Worm (Caenorhabditis elegans): ENCODE data around the gene catp-3.

The catp-3 gene

ce11 chrV:8055170-8055569 is 20.6 kb upstream of the catp-3 start:
- no peak for TF ChIP-seq C38D4.7 (GFP tag; optimal IDR thresholded peaks at IDR 0.05)
- no peak for TF ChIP-seq nfya-1 (tag; optimal IDR thresholded peaks at IDR 0.05)
- TF ChIP-seq hlh-6 (tag; optimal IDR thresholded peaks at IDR 0.05) = no peak
- no peak for TF ChIP-seq sox-2 (GFP tag; IDR thresholded peaks at IDR 0.05)
- TF ChIP-seq zip-5 (tag; optimal IDR thresholded peaks at IDR 0.05) = no peak
- no peak for TF ChIP-seq unc-3 (GFP tag; conservative IDR thresholded peaks at IDR 0.05)
- TF ChIP-seq unc-3 (tag; optimal IDR thresholded peaks at IDR 0.05) = no peak
- no peak for TF ChIP-seq ceh-45 (GFP tag; IDR thresholded peaks at IDR 0.05)

- no peak for TF ChIP-seq hlh-30 (tag; optimal IDR thresholded peaks at IDR 0.05; ENCODE audit: insufficient read depth)
- no peak for TF ChIP-seq fax-1 (tag; optimal IDR thresholded peaks at IDR 0.05)
- no peak for TF ChIP-seq sox-4 (tag; optimal IDR thresholded peaks at IDR 0.05)
- TF ChIP-seq dmd-4 (tag; optimal IDR thresholded peaks at IDR 0.05; ENCODE audit: borderline replicate concordance) = no peak
- no peak for TF ChIP-seq C08G9.2 (tag; optimal IDR thresholded peaks at IDR 0.05)
- no peak for TF ChIP-seq ceh-6 (GFP tag; optimal IDR thresholded peaks at IDR 0.05)
- no peak for TF ChIP-seq K09A11.1 (tag; optimal IDR thresholded peaks at IDR 0.05; ENCODE audit: insufficient read depth)
- no peak for TF ChIP-seq ceh-31 (tag; optimal IDR thresholded peaks at IDR 0.05)
- no peak for TF ChIP-seq F13H6.1 (tag; optimal IDR thresholded peaks at IDR 0.05)
- no peak for TF ChIP-seq ceh-34 (tag; optimal IDR thresholded peaks at IDR 0.05)
- TF ChIP-seq Y22D7AL.16 (tag; optimal IDR thresholded peaks at IDR 0.05) = no peak
- TF ChIP-seq ceh-22 (tag; optimal IDR thresholded peaks at IDR 0.05) = no peak
- no peak for TF ChIP-seq sox-2 (GFP tag; IDR thresholded peaks at IDR 0.05)
- no peak for TF ChIP-seq pros-1 (tag; optimal IDR thresholded peaks at IDR 0.05)
- TF ChIP-seq lin-11 (tag; optimal IDR thresholded peaks at IDR 0.05) = no peak
Measured at ce11 chrV:8058359-8058758, 17.5 kb upstream of the catp-3 start, which contains the start of gene str-138. TSS of gene str-138 (plus strand) at chrV:8058659.

ce11 chrV:8062074-8062473 is 13.7 kb upstream of the catp-3 start, which contains the start of gene str-139:
TSS of gene str-139 (minus strand) at chrV:8062174.
- TF ChIP-seq unc-42 (tag; optimal IDR thresholded peaks at IDR 0.05) (no peak), sdc-2 (tag; optimal IDR thresholded peaks at IDR 0.05) (no peak), sox-2 (GFP tag; IDR thresholded peaks at IDR 0.05) (no peak), tbx-2 (tag; optimal IDR thresholded peaks at IDR 0.05) (no peak), C08G9.2 (tag; optimal IDR thresholded peaks at IDR 0.05) (no peak), hlh-13 (GFP tag; optimal IDR thresholded peaks at IDR 0.05) (no peak), T23F11.4 (GFP tag; optimal IDR thresholded peaks at IDR 0.05) (no peak), npax-4 (tag; optimal IDR thresholded peaks at IDR 0.05) (no peak), hlh-6 (tag; optimal IDR thresholded peaks at IDR 0.05) (no peak), gmeb-2 (tag; optimal IDR thresholded peaks at IDR 0.05) (no peak), K02D7.2 (tag; optimal IDR thresholded peaks at IDR 0.05) (no peak), unc-3 (GFP tag; conservative IDR thresholded peaks at IDR 0.05) (no peak), unc-3 (tag; optimal IDR thresholded peaks at IDR 0.05) (no peak)

ce11 chrV:8067800-8068199 is 8.0 kb upstream of the catp-3 start, which contains the start of gene str-140:
TSS of gene str-140 (minus strand) at chrV:8067900.
- TF ChIP-seq pha-4 (tag; optimal IDR thresholded peaks at IDR 0.05) (no peak), dmd-4 (tag; optimal IDR thresholded peaks at IDR 0.05; ENCODE audit: borderline replicate concordance) (no peak), fax-1 (tag; optimal IDR thresholded peaks at IDR 0.05) (no peak), unc-86 (tag; optimal IDR thresholded peaks at IDR 0.05) (no peak), eyg-1 (tag; optimal IDR thresholded peaks at IDR 0.05) (no peak), ceh-24 (tag; optimal IDR thresholded peaks at IDR 0.05) (no peak), madf-2 (tag; optimal IDR thresholded peaks at IDR 0.05) (no peak), dve-1 (tag; optimal IDR thresholded peaks at IDR 0.05) (no peak), lim-6 (tag; optimal IDR thresholded peaks at IDR 0.05) (no peak), ceh-22 (tag; optimal IDR thresholded peaks at IDR 0.05) (no peak), hlh-8 (tag; optimal IDR thresholded peaks at IDR 0.05) (no peak), ceh-9 (tag; optimal IDR thresholded peaks at IDR 0.05) (no peak), rnt-1 (tag; optimal IDR thresholded peaks at IDR 0.05) (no peak)
